Fruit fly (Drosophila melanogaster) Kc167 (cell line): ENCODE data around the gene Eig71Eg.

Experiments
- Myc ChIP-seq: fragments of >200 bp; optimal IDR thresholded peaks from 2 replicates; lab custom pipeline; 2017; ENCODE audit warnings: missing external identifiers
- Sin3A ChIP-seq: fragments of >200 bp; optimal IDR thresholded peaks from 2 replicates; lab custom pipeline; 2018; ENCODE audit warnings: missing external identifiers
- h ChIP-seq: fragments of >200 bp; optimal IDR thresholded peaks from 3 replicates; lab custom pipeline; 2018; ENCODE audit warnings: missing external identifiers
- insv ChIP-seq: fragments of >200 bp; optimal IDR thresholded peaks from 3 replicates; lab custom pipeline; 2018; ENCODE audit warnings: missing external identifiers
- psq ChIP-seq: fragments of >200 bp; optimal IDR thresholded peaks from 2 replicates; lab custom pipeline; 2017; ENCODE audit warnings: missing external identifiers
- ttk ChIP-seq: sonication (Bioruptor generic); optimal IDR thresholded peaks from 2 replicates; lab custom pipeline; 2017; ENCODE audit warnings: missing external identifiers

Eig71Eg gene

DNA sequence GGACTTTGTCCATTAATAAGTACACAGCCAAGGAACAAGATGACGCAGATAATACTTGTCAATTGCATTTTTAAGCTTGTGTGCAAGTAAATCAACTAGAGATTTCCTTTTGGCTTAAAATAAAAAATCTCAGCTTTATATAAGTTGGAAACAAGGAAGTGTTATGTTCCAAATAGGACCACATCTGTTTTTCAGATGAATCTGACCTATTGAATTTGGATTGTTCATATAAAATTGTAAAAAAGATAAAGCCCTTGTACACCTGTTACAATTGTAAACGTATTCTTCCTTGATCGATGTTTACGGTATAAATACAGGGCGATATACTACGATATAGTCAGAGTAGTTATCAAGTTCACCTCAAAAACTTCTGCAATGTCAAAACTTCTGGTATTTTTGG lies at the start of gene Eig71Eg, which contains the start of gene Eig71Ef:
Eig71Eg (plus strand) TSS at position 339 of the 400 bp plus-strand sequence.
Eig71Ef (minus strand) TSS at position 101 of the 400 bp plus-strand sequence.
- TF ChIP-seq Sin3A (lab: Kevin White, UChicago), result no peak
- no peak for TF ChIP-seq ttk (lab: Kevin White, UChicago)
- TF ChIP-seq psq (lab: Kevin White, UChicago), result no peak
- no peak for TF ChIP-seq insv (lab: Kevin White, UChicago)
- no peak for TF ChIP-seq Myc (lab: Kevin White, UChicago)
- no peak for TF ChIP-seq h (lab: Kevin White, UChicago)

DNA sequence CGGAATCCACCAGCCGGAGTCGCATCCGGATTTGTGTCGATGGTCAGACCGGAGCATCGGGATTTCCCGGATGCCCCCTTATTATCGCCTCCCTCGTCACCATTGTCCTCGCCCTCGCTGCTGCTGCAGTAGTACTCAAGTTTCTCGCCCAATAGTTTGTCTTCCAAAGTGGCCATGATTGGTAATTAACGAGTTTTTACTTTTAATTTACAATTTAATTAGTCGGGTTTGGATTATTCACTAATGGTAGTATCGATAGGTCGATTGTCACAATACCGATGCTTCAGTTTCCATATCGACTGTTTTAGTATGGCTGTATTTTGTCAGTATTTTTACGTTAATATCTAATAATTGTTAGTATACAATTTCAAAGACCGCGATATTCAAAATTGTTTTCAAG lies 47.3 kb upstream of the Eig71Eg start, which contains the start of gene CG7650:
CG7650 (minus strand) TSS at position 278 of the 400 bp plus-strand sequence.
- no peak for TF ChIP-seq ttk (lab: Kevin White, UChicago)
- no peak for TF ChIP-seq Myc (lab: Kevin White, UChicago)
- no peak for TF ChIP-seq psq (lab: Kevin White, UChicago)
- no peak for TF ChIP-seq insv (lab: Kevin White, UChicago)

DNA sequence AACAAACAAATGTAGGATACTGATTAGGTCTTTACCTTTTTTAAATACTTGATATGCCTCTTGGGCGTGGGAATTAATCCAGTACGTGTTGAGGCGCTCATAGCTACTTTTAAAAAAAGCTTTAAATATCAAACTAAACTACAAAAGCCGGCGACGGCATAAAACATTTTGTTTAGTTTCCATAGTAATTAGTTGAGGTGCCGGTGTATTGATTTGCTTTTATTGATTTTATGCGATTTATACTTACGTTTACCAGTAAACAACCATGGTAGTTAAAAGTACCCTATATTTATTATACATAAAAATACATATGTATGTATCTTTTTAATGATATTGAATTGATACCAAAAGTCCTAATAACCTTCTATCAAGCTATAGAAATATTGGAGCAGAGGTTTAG lies 44.7 kb upstream of the Eig71Eg start, which contains the start of gene CG13449:
CG13449 (minus strand) TSS at position 101 of the 400 bp plus-strand sequence.
- no peak for TF ChIP-seq Sin3A (lab: Kevin White, UChicago)
- no peak for TF ChIP-seq psq (lab: Kevin White, UChicago)
- no peak for TF ChIP-seq insv (lab: Kevin White, UChicago)
- no peak for TF ChIP-seq h (lab: Kevin White, UChicago)
- no peak for TF ChIP-seq ttk (lab: Kevin White, UChicago)
- no peak for TF ChIP-seq Myc (lab: Kevin White, UChicago)

DNA sequence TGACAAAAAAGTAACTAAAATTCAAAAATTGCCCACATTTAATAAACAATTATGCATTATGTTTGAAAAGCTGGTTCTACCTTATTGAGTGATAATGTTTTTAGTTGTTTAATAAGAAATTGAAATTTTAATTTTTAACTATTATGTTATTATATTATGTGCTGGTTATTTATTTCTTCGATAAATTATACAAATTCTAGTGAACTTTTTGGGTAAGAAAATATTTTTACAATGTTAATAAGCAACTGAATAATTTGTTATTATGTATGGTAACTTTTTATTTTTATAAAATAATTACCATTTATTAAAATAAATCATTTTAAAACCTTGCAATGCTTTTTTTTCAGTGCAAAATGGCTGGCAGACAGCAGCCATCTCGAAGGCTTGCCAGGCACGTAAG lies 40.9 kb upstream of the Eig71Eg start:
- no peak for TF ChIP-seq psq (lab: Kevin White, UChicago)

DNA sequence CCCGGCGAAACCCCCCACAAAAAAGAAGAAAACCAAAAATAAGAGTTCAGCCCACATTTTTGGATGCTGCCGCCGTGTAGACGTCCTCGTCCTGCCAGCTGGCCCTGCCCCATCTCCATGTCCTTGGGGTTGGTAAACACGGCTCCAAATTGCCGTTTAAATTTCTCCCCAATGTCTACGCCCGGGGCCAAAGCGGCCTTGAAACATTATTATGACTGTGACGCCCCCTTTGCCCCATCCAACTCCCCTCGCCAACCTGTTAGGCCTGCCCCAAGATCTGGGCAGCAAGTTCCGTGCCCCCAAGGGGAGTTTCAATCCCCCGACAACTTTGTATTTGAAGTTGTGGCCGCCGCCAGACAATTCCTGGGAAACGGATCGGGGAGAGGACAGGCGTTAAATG lies 40.5 kb upstream of the Eig71Eg start:
- no peak for TF ChIP-seq ttk (lab: Kevin White, UChicago)
- no peak for TF ChIP-seq Sin3A (lab: Kevin White, UChicago)
- TF ChIP-seq h (lab: Kevin White, UChicago), result no peak
- TF ChIP-seq psq (lab: Kevin White, UChicago), result no peak
- TF ChIP-seq Myc (lab: Kevin White, UChicago), result no peak
- no peak for TF ChIP-seq insv (lab: Kevin White, UChicago)

DNA sequence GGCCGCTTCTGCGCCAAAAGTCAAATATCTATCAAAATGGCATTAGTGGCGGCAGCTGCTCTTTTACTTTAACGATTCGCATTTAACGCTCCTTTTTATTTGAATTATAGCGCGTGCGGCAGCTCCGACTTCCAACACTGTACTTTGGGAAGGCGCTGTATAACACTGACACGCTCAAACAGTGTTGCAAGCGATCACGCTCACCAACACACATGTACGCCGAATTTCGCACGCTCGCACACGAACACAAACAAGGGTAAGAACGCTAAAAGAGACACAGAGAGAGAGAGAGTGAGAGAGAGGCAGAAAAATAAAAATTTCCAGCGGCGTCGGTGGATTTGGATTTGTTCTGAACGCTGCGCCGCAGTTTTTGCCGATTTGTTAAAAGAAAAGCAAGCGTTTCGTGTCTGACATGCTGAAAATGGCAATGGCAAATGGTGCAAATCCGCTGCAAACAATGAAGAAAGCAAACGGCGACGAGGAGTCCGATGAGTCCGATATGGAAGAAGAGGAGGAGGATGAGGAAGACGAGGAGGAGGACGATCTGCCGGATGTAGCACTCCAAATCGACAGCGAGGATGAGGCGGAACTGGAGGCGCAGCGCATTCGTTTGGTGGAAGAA lies 37.7 kb upstream of the Eig71Eg start, which contains the start of gene Phs:
Phs (plus strand) TSS at position 276 of the 622 bp plus-strand sequence.
- no peak for TF ChIP-seq insv (lab: Kevin White, UChicago)
- TF ChIP-seq ttk (lab: Kevin White, UChicago), result no peak
- TF ChIP-seq Sin3A (lab: Kevin White, UChicago), result no peak
- no peak for TF ChIP-seq psq (lab: Kevin White, UChicago)
- TF ChIP-seq h (lab: Kevin White, UChicago), result no peak
- TF ChIP-seq Myc (lab: Kevin White, UChicago), result no peak

DNA sequence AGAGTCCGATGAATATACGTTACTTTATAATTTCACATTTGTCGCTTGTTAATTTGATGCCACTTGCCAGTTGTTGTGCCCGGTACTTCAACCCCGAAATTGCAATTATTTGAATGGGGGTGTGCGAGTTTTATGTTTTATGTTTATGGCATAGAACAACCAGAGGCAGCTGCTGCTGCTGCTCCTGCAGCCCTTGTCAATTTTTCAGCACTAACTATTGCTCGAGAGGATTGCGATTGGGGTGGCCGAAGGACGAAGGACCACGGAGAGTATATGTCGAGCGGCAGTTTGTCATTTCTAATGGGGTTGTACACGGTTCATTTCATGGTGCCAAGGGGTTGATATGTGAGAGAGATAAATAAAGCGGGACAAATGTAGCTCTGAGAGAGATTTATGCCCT lies 33.3 kb upstream of the Eig71Eg start:
- TF ChIP-seq psq (lab: Kevin White, UChicago), result no peak
- no peak for TF ChIP-seq Sin3A (lab: Kevin White, UChicago)
- TF ChIP-seq h (lab: Kevin White, UChicago), result no peak
- no peak for TF ChIP-seq insv (lab: Kevin White, UChicago)
- no peak for TF ChIP-seq ttk (lab: Kevin White, UChicago)
- no peak for TF ChIP-seq Myc (lab: Kevin White, UChicago)

DNA sequence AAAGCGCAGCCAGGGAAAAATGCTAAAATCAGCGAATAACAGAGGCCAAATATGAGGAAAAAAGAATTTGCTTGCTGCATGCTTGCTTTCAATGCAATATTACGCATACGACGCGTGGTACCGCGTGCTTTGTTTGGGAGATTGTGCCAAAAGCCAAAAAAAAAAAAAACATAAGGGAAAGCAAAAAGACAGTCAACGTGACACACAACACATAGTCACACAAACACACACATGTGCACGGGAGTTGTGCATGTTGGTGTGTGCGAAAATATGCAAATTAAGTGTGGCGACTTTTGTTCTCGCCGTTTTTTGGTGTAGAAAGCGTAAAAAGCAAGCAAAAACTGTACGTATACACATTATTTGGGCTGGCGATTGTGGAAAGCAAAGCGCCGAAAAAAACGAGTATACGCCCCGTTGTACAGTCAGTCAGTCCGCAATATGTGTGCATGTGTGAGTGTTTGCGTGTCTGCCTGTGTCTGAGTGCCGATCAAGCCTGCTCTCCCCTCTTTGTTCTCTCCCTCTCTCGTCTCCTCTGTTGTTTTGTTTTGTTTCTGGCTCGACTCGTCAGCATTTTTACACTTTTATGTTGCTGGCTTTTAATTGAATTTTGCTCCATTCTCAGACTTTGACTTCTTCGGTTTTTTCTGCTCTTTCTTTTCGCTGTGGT lies 32.4 kb upstream of the Eig71Eg start:
- no peak for TF ChIP-seq h (lab: Kevin White, UChicago)
- TF ChIP-seq insv (lab: Kevin White, UChicago), result no peak
- no peak for TF ChIP-seq Myc (lab: Kevin White, UChicago)
- TF ChIP-seq Sin3A (lab: Kevin White, UChicago), result no peak
- no peak for TF ChIP-seq ttk (lab: Kevin White, UChicago)
- TF ChIP-seq psq (lab: Kevin White, UChicago), result no peak

DNA sequence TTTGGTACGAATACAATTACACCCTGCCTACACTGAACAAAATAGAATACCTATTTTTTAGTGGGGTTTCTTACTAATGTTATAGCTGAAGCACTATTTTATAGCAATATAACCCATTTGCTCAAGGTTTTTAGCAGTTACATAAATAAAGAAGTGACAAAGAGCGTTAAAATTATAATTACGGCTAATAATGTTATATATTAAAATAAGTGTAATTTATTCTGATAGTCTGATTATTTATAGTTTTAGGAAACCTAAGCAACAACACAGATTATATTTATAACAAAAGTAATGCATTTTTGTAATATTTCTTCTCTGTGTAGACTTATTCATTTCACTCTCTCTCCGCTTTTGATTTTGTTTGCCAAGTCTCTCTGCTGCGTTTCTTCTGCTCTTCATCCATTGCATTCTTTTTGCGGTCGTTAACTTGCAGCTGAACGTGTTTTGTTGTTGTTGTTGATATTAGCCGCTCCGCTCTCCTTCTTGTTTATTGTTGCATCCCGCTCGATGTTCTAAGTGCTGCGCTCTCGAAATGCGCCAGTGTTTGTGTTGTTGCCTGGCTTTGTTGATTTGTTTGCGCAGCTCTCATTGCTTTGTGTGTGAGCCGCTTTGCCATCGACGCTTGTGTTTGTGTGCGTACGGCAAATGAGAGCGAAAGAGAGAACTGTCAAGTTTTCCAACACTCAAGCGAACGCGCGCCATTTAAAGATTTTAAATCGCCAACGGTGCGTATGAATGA lies 31.6 kb upstream of the Eig71Eg start:
- TF ChIP-seq psq (lab: Kevin White, UChicago) (no peak), insv (lab: Kevin White, UChicago) (no peak)

DNA sequence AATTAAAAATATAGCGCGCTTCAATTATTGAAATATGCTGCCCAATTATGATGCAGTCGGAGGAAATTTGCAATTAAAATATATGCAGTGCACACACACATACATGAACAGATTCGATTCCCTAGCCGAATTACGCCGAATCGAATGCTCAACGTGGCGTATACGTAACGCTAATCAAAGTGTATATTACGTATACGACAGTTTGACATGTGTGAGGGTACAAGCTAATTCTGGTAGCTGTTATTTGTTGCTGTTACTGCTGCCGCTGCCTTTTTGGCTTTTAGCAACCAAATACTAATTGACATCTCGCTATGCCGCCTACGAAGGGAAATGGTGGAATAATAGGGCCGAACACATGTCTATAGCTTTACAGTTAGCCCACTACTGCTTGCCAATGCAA lies 30.1 kb upstream of the Eig71Eg start:
- TF ChIP-seq Sin3A (lab: Kevin White, UChicago), result no peak
- no peak for TF ChIP-seq Myc (lab: Kevin White, UChicago)
- no peak for TF ChIP-seq insv (lab: Kevin White, UChicago)
- no peak for TF ChIP-seq ttk (lab: Kevin White, UChicago)
- TF ChIP-seq psq (lab: Kevin White, UChicago), result no peak
- TF ChIP-seq h (lab: Kevin White, UChicago), result no peak

DNA sequence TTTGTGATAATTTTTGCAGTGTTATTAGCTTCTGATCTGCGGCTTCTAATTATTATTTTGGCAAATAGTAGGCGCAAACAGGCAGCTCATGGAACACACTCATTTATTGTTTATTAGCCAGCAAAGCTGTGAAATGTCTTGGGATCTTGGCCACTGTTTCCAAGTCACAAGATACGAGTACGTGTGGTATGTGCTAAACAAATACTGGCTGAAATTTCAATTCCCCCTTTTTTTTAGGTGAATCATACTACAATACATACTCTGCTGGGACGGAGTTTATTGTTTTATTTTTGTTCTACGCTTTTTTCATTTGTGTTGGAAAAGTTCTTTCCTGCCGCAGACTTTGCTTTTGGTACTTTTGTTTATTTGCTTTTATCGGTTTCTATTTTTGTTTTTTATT lies 26.4 kb upstream of the Eig71Eg start:
- no peak for TF ChIP-seq h (lab: Kevin White, UChicago)
